Worm (Caenorhabditis elegans) whole organism, midembryonic: ENCODE data around the gene ced-6.

Experiments
- T22C8.4 ChIP-seq: fragments of 200-800 bp; sonication (Bioruptor generic); IDR thresholded peaks from 2 replicates; pipeline ENCODE4 v1.3.6; 2022; ENCODE audit warnings: missing genetic modification characterization, missing compliant biosample characterization
- cog-1 ChIP-seq: sonication (generic microtip); optimal IDR thresholded peaks from 2 replicates; lab custom pipeline; 2016; ENCODE audit warnings: missing genetic modification characterization, missing compliant biosample characterization
- flt-1 ChIP-seq: fragments of 200-800 bp; sonication (Bioruptor generic); IDR thresholded peaks from 2 replicates; pipeline ENCODE4 v1.3.6; 2022; ENCODE audit warnings: missing genetic modification characterization, missing compliant biosample characterization
- ref-1 ChIP-seq: fragments of 200-800 bp; sonication (Bioruptor generic); conservative IDR thresholded peaks from 2 replicates; pipeline ENCODE4 v1.3.6; 2022; ENCODE audit warnings: missing genetic modification reagents, missing genetic modification characterization, missing compliant biosample characterization
- tab-1 ChIP-seq: fragments of 200-800 bp; sonication (Bioruptor generic); IDR thresholded peaks from 2 replicates; pipeline ENCODE4 v1.3.6; 2022; ENCODE audit warnings: missing genetic modification characterization, missing compliant biosample characterization
- ztf-23 ChIP-seq: fragments of 200-800 bp; sonication (Bioruptor generic); IDR thresholded peaks from 2 replicates; pipeline ENCODE4 v1.3.6; 2022; ENCODE audit warnings: missing genetic modification reagents, missing genetic modification characterization, missing compliant biosample characterization
- ztf-29 ChIP-seq: fragments of 200-800 bp; sonication (Bioruptor generic); IDR thresholded peaks from 2 replicates; pipeline ENCODE4 v1.3.6; 2022; ENCODE audit warnings: missing genetic modification reagents, missing genetic modification characterization, missing compliant biosample characterization

ce11 chrIII:5639893-5640292, 44.3 kb downstream of the ced-6 start:
- no peak for TF ChIP-seq cog-1 (tag; lab: Kevin White, UChicago)
- TF ChIP-seq flt-1 (GFP tag; lab: Robert Waterston, UW): no peak
- no peak for TF ChIP-seq ztf-23 (GFP tag; lab: Robert Waterston, UW)
- TF ChIP-seq T22C8.4 (GFP tag; lab: Robert Waterston, UW): no peak
- TF ChIP-seq tab-1 (GFP tag; lab: Robert Waterston, UW): no peak
- TF ChIP-seq ref-1: no peak
- no peak for TF ChIP-seq ztf-29 (GFP tag; lab: Robert Waterston, UW)
